Worm (Caenorhabditis elegans): ENCODE data around the gene srbc-66.
"Not testable (repeated sequence)": the region's sequence is repeated elsewhere in the genome, so short reads cannot be mapped to it uniquely, and the experiment has no call there.

srbc-66 gene

DNA sequence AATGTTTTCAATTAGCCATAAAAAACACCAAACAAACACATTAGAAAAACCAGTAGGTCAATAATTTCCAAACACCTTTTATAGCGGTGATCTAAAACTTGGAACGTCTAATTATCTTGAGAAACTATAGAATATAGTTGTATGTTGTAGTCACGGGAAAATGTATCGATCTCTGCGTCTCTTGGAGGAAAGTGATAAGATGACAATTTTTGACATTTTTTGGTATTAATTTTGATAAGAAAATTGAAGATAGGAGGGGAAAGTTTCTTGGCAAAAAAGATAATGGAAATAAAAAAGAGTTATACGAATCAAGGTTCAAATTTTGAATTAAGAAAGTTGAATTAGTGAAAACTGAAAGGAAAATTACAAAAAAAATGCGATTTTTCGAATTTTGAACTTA, 24.8 kb upstream of the srbc-66 start (continued):
- TF ChIP-seq lim-7 (GFP tag; IDR thresholded peaks at IDR 0.05) (no peak), lin-1 (GFP tag; IDR thresholded peaks at IDR 0.05) (peak; percentile 55; the same call in 1 of the 2 replicates), aha-1 (tag) (no peak), Y48G9A.11 (GFP tag; IDR thresholded peaks at IDR 0.05) (no peak), ceh-28 (tag; optimal IDR thresholded peaks at IDR 0.05) (no peak), T20F7.1 (GFP tag; optimal IDR thresholded peaks at IDR 0.05) (peak; percentile 72), hif-1 (tag; optimal IDR thresholded peaks at IDR 0.05) (no peak), mdt-29 (GFP tag; IDR thresholded peaks at IDR 0.05) (no peak), aly-2 (tag; optimal IDR thresholded peaks at IDR 0.05) (no peak), daf-8 (GFP tag; IDR thresholded peaks at IDR 0.05) (no peak), nhr-237 (tag; optimal IDR thresholded peaks at IDR 0.05) (no peak)

DNA sequence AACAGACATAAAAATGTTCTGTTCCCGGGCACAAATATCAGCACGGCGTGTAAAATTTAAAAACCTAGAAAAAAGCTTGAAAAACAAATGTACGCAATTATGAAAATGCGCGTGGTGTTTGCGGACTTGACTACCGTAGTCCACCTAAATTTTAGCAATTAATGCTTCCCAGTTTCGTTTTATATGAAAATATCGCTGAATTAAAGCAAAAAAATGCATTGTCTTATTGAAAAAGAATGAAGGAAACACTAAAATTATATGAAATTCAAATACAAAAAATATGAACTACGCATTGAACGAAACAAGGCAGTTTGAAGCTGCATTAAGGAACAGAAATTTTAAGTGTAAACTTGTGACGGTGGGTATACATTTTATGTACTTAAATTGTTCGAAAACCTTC, 24.3 kb upstream of the srbc-66 start, which contains the start of gene ugt-64:
TSS of gene ugt-64 (minus strand) at position 101 of the 400 bp plus-strand sequence.
- not testable (repeated sequence) for TF ChIP-seq php-3 (GFP tag; IDR thresholded peaks at IDR 0.05); zip-11 (GFP tag; IDR thresholded peaks at IDR 0.05); aly-2 (tag; optimal IDR thresholded peaks at IDR 0.05)

DNA sequence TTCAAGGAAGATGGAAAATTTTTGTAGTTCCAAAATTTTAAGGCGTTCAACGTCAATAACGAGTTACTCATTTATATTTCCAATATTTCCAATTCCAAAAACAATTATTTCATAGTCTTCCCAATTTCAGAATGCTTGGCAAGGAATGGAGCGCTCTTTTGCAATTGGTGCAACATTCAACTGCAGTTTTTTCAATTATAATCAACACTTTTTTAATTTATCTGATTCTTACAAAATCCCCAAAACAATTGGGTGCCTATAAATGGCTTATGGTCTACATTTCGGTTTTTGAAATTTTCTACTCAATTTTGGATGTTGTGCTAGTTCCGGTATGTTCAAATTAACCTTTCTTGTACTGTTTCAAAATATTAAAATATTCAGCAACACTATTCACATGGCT, 22.8 kb upstream of the srbc-66 start, which contains the start of gene str-225:
TSS of gene str-225 (plus strand) at position 132 of the 400 bp plus-strand sequence.
- TF ChIP-seq unc-130 (GFP tag; optimal IDR thresholded peaks at IDR 0.05) (no peak), unc-62 (GFP tag; optimal IDR thresholded peaks at IDR 0.05 in 1 of 2) (peak in 1 of 2 experiments; percentile 93), unc-62 (tag; optimal IDR thresholded peaks at IDR 0.05) (no peak)

DNA sequence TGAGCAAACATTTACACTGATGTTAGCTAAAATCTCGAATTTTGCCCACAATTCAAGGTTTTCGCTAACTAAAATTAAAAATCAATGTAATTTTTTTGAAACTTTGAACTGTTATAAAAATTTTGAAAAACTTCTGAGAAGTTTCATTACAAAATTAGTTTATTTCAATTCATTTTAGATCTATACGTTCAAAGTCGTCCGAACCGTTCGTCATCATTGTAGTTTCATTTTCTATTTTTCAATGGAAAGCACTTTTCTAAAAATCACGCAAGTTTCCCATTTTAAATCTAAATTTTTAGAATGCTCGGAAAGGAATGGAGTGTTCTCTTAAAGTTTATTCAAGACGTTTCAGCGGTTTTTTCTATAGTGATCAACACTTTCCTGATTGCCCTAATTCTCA, 20.6 kb upstream of the srbc-66 start, which contains the start of gene str-228:
TSS of gene str-228 (plus strand) at position 301 of the 400 bp plus-strand sequence.
- TF ChIP-seq dve-1 (tag; optimal IDR thresholded peaks at IDR 0.05; ENCODE audit: insufficient read depth) (no peak), aha-1 (tag) (peak; percentile 42)

DNA sequence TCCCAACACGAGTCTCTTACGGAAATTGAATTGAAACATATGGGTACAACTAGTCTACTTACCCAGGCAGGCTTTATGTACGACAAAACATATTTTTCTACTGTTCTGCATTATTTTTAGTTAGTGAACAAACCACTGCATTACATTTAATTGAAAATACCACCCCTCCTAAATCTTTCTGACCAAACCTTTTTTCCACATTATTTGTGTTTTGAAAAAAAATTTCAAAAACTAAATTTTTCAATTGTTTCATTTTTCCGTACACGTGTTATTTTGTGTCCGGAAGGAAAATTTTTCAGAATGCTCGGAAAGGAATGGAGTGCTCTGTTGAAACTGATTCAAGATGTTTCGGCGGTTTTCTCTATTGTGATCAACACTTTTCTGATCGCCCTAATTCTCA, 18.1 kb upstream of the srbc-66 start, which contains the start of gene str-226:
TSS of gene str-226 (plus strand) at position 301 of the 400 bp plus-strand sequence.
- TF ChIP-seq dpl-1 (GFP tag; optimal IDR thresholded peaks at IDR 0.05): no peak
- no peak for TF ChIP-seq T20F7.1 (GFP tag; optimal IDR thresholded peaks at IDR 0.05)
- TF ChIP-seq nhr-28 (tag; optimal IDR thresholded peaks at IDR 0.05): no peak
- no peak for TF ChIP-seq saeg-2 (GFP tag; IDR thresholded peaks at IDR 0.05)
- no peak for TF ChIP-seq dmd-9 (GFP tag; IDR thresholded peaks at IDR 0.05)
- TF ChIP-seq lin-39 (tag; optimal IDR thresholded peaks at IDR 0.05): no peak
- no peak for TF ChIP-seq cey-2 (tag; optimal IDR thresholded peaks at IDR 0.05; ENCODE audit: borderline replicate concordance, insufficient read depth)
- no peak for TF ChIP-seq lin-15B (tag; optimal IDR thresholded peaks at IDR 0.05)
- no peak for TF ChIP-seq hlh-11 (tag; optimal IDR thresholded peaks at IDR 0.05)
- no peak for TF ChIP-seq spr-3 (GFP tag; optimal IDR thresholded peaks at IDR 0.05)
- TF ChIP-seq madf-5 (GFP tag; IDR thresholded peaks at IDR 0.05): no peak
- no peak for TF ChIP-seq ceh-28 (tag; optimal IDR thresholded peaks at IDR 0.05)
- no peak for TF ChIP-seq nhr-111 (GFP tag; optimal IDR thresholded peaks at IDR 0.05)
- TF ChIP-seq mep-1 (tag; optimal IDR thresholded peaks at IDR 0.05): no peak
- no peak for TF ChIP-seq aha-1 (tag)

DNA sequence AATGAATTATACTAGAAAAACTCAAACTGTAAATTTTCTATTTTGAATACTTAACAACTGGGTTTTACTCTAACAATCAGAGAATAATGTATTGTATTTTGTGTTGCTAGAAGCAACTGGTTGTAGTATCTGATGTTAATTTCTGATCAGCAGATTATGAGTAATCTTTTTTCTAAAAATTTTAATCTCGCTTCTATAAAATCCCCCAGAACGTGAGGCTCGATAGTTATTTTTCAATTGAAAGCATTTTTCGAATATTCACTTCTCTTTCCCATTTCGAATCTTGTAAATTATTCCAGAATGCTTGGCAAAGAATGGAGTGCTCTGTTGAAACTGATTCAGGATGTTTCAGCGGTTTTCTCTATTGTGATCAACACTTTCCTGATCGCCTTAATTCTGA, 12.6 kb upstream of the srbc-66 start, which contains the start of gene str-227:
TSS of gene str-227 (plus strand) at position 301 of the 400 bp plus-strand sequence.
- TF ChIP-seq T20F7.1 (GFP tag; optimal IDR thresholded peaks at IDR 0.05) (no peak), unc-62 (GFP tag; optimal IDR thresholded peaks at IDR 0.05 in 1 of 2) (peak in 1 of 2 experiments; percentile 2), unc-62 (tag; optimal IDR thresholded peaks at IDR 0.05) (no peak)

DNA sequence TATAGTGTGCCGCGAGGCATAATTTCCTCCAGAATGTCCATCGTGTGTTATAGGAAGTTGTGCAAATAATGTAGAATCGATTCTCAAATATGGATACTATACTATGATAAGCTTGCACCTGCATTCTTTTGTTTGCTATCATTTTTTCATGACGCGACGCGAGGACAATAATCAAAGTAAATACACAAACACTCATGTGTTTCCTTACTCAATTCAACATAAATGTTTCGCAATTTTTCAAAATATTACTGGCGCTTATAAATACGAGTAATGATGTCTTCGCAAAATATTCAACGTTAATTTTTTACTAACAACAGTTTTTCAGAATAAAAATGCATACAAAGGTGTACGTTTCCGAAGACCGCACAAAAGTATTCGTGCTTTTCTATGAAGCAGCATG, 7.2 kb upstream of the srbc-66 start, which contains the start of gene irg-1:
TSS of gene irg-1 (plus strand) at position 326 of the 400 bp plus-strand sequence.
- TF ChIP-seq nhr-28 (tag; optimal IDR thresholded peaks at IDR 0.05) (peak; percentile 54), unc-39 (tag; optimal IDR thresholded peaks at IDR 0.05) (no peak), nhr-77 (tag; optimal IDR thresholded peaks at IDR 0.05) (peak; percentile 37), D1046.2 (GFP tag; IDR thresholded peaks at IDR 0.05) (no peak), hlh-30 (tag; optimal IDR thresholded peaks at IDR 0.05; ENCODE audit: insufficient read depth) (no peak), pqm-1 (tag; optimal IDR thresholded peaks at IDR 0.05) (peak; percentile 4), unc-62 (GFP tag; optimal IDR thresholded peaks at IDR 0.05 in 1 of 2) (peak in 1 of 2 experiments; percentile 27), unc-62 (tag; optimal IDR thresholded peaks at IDR 0.05) (no peak), daf-16 (GFP tag; optimal IDR thresholded peaks at IDR 0.05) (no peak), daf-16 (tag; optimal IDR thresholded peaks at IDR 0.05) (peak; percentile 72), pha-4 (GFP tag; IDR thresholded peaks at IDR 0.05) (no peak), pha-4 (tag; optimal IDR thresholded peaks at IDR 0.05) (peak; percentile 30), aha-1 (tag) (peak; percentile 56), dpl-1 (GFP tag; optimal IDR thresholded peaks at IDR 0.05) (no peak)
